Worm (Caenorhabditis elegans) whole organism, mixed stage, embryonic: Measurements from ENCODE around the gene plg-1.

Source experiments
- hlh-1 ChIP-seq: fragments of 150-350 bp; optimal IDR thresholded peaks from 2 replicates; lab custom pipeline; 2014; ENCODE audit warnings: missing biosample characterization, missing genetic modification reagents, missing genetic modification characterization
- snpc-4 ChIP-seq: fragments of 150-350 bp; optimal IDR thresholded peaks from 2 replicates; lab custom pipeline; 2014; ENCODE audit warnings: missing biosample characterization, missing genetic modification characterization

DNA sequence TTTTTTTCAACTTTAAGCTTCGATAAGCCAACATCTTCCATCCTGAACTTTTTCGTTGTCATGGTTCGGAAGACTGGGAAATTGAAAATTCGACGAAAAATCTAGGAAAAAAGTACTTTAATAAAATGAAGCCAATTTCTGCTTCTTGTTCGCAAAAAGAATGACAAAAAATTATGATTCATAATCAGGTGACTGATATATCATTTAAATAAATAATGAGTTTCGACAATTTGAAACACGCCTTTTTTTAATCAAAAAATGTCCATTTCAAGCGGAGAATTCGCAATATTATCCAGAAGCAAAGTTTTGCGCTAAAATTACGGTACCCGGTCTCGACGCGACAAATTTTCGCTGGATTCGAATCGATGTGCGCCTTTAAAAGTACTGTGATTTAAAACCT lies 6.9 kb upstream of the plg-1 start, which contains the start of gene F44E2.6:
- TF ChIP-seq snpc-4 (no peak), hlh-1 (tag; lab: Kevin White, UChicago) (no peak)
